Worm (Caenorhabditis elegans) whole organism, L2 larva: ENCODE results near the gene fil-2.

ENCODE experiments used
- alr-1 ChIP-seq: fragments of 150-350 bp; optimal IDR thresholded peaks from 2 replicates; lab custom pipeline; 2014; ENCODE audit warnings: missing biosample characterization, missing genetic modification characterization
- ama-1 ChIP-seq: fragments of 150-350 bp; optimal IDR thresholded peaks from 2 replicates; lab custom pipeline; 2018; ENCODE audit warnings: inconsistent platforms
- elt-1 ChIP-seq: fragments of 150-350 bp; optimal IDR thresholded peaks from 2 replicates; lab custom pipeline; 2014; ENCODE audit warnings: missing biosample characterization, missing genetic modification characterization
- elt-3 ChIP-seq: sonication (generic microtip); optimal IDR thresholded peaks from 2 replicates; lab custom pipeline; 2017; ENCODE audit warnings: missing biosample characterization, missing genetic modification characterization
- fos-1 ChIP-seq: fragments of 150-350 bp; optimal IDR thresholded peaks from 2 replicates; lab custom pipeline; 2014; ENCODE audit warnings: missing biosample characterization, missing genetic modification characterization
- nhr-12 ChIP-seq: fragments of 150-350 bp; optimal IDR thresholded peaks from 2 replicates; lab custom pipeline; 2014; ENCODE audit warnings: missing biosample characterization, missing genetic modification characterization
- nhr-23 ChIP-seq: fragments of 150-350 bp; optimal IDR thresholded peaks from 2 replicates; lab custom pipeline; 2014; ENCODE audit warnings: missing biosample characterization, missing genetic modification reagents, missing genetic modification characterization
- nhr-6 ChIP-seq: fragments of 150-350 bp; optimal IDR thresholded peaks from 2 replicates; lab custom pipeline; 2014; ENCODE audit warnings: missing biosample characterization, missing genetic modification characterization
- nhr-77 ChIP-seq: fragments of 150-350 bp; optimal IDR thresholded peaks from 2 replicates; lab custom pipeline; 2014; ENCODE audit warnings: missing biosample characterization, missing genetic modification characterization
- unc-62 ChIP-seq: fragments of 150-350 bp; optimal IDR thresholded peaks from 2 replicates; lab custom pipeline; 2014; ENCODE audit warnings: missing biosample characterization, missing genetic modification reagents, missing genetic modification characterization

ce11 chrV:6301046-6301445, 22.2 kb downstream of the fil-2 start:
- TF ChIP-seq nhr-12 (tag; lab: Kevin White, UChicago), result no peak
- no peak for TF ChIP-seq nhr-77 (tag; lab: Kevin White, UChicago)
- TF ChIP-seq nhr-23 (tag; lab: Kevin White, UChicago), result no peak
- no peak for TF ChIP-seq unc-62 (GFP tag; lab: Kevin White, UChicago)
- no peak for TF ChIP-seq ama-1 (lab: Kevin White, UChicago)
- TF ChIP-seq elt-3 (tag; lab: Kevin White, UChicago), result no peak
- no peak for TF ChIP-seq alr-1 (tag; lab: Kevin White, UChicago)
- TF ChIP-seq elt-1 (tag; lab: Kevin White, UChicago), result no peak
- no peak for TF ChIP-seq fos-1 (tag; lab: Kevin White, UChicago)
- no peak for TF ChIP-seq nhr-6
